Worm (Caenorhabditis elegans) whole organism, L4 larva: ENCODE data around the gene srx-96.

Experiments used
- fkh-10 ChIP-seq: fragments of 150-350 bp; optimal IDR thresholded peaks from 2 replicates; lab custom pipeline; 2014; ENCODE audit warnings: missing biosample characterization, missing genetic modification reagents, missing genetic modification characterization
- unc-130 ChIP-seq: sonication (generic microtip); optimal IDR thresholded peaks from 2 replicates; lab custom pipeline; 2016; ENCODE audit warnings: missing genetic modification reagents, missing genetic modification characterization, missing compliant biosample characterization
- unc-39 ChIP-seq: sonication (generic microtip); optimal IDR thresholded peaks from 2 replicates; lab custom pipeline; 2017; ENCODE audit warnings: missing biosample characterization, missing genetic modification characterization
- zag-1 ChIP-seq: fragments of 150-350 bp; optimal IDR thresholded peaks from 2 replicates; lab custom pipeline; 2014; ENCODE audit warnings: missing biosample characterization, missing genetic modification characterization

ce11 chrV:13669170-13669569, 42.0 kb upstream of the srx-96 start:
- TF ChIP-seq fkh-10 (GFP tag; lab: Kevin White, UChicago) = no peak
- TF ChIP-seq unc-130 (GFP tag; lab: Kevin White, UChicago) = peak; percentile 26
- no peak for TF ChIP-seq zag-1 (tag; lab: Kevin White, UChicago)
- TF ChIP-seq unc-39 (tag; lab: Kevin White, UChicago) = no peak
